Fruit fly (Drosophila melanogaster): ENCODE data around the gene CG13737.

Gene CG13737

dm6 chr3L:13928769-13929594 lies 50.2 kb downstream of the CG13737 start, which contains the start of the genes CG8833 and DCTN1-p150 (continued):
- TF ChIP-seq lilli (GFP tag; optimal IDR thresholded peaks at IDR 0.05) (peak; percentile 74), CG4707 (GFP tag; optimal IDR thresholded peaks at IDR 0.05) (no peak), ara (GFP tag; IDR thresholded peaks at IDR 0.05) (no peak), stwl (tag; optimal IDR thresholded peaks at IDR 0.05) (peak; percentile 44), bcd (GFP tag; optimal IDR thresholded peaks at IDR 0.05) (peak; percentile 30), CG17385 (GFP tag; optimal IDR thresholded peaks at IDR 0.05) (peak; percentile 36), CG17829 (tag; optimal IDR thresholded peaks at IDR 0.05) (peak; percentile 21), danr (GFP tag; IDR thresholded peaks at IDR 0.05) (no peak), CG33557 (GFP tag; optimal IDR thresholded peaks at IDR 0.05) (no peak), CG1529 (GFP tag; optimal IDR thresholded peaks at IDR 0.05) (no peak), Hmx (GFP tag; optimal IDR thresholded peaks at IDR 0.05) (no peak), chm (GFP tag; IDR thresholded peaks at IDR 0.05) (no peak), pum (GFP tag; optimal IDR thresholded peaks at IDR 0.05) (peak; percentile 4), Trl (optimal IDR thresholded peaks at IDR 0.05) (no peak), Trl (GFP tag; optimal IDR thresholded peaks at IDR 0.05) (peak; percentile 10), pfk (GFP tag; optimal IDR thresholded peaks at IDR 0.05) (no peak), inv (GFP tag; IDR thresholded peaks at IDR 0.05; ENCODE audit: partially characterized antibody) (no peak; the same call in 1 of the 2 replicates), Hr39 (optimal IDR thresholded peaks at IDR 0.05) (no peak), CG12391 (tag; optimal IDR thresholded peaks at IDR 0.05) (peak; percentile 70), Sry-β (GFP tag; optimal IDR thresholded peaks at IDR 0.05) (peak; percentile 67), Dbx (GFP tag; IDR thresholded peaks at IDR 0.05) (0 out of 3 replicates have a peak, but pooled peaks have one; percentile 16), CG31441 (GFP tag; IDR thresholded peaks at IDR 0.05) (peak; percentile 85), CG10267 (tag; optimal IDR thresholded peaks at IDR 0.05) (peak; percentile 46), CG18619 (GFP tag; optimal IDR thresholded peaks at IDR 0.05) (peak; percentile 9), CG14965 (GFP tag; optimal IDR thresholded peaks at IDR 0.05; ENCODE audit: borderline replicate concordance) (no peak), gsb-n (tag; optimal IDR thresholded peaks at IDR 0.05) (peak; percentile 14), btn (GFP tag; optimal IDR thresholded peaks at IDR 0.05) (no peak), tap (tag; optimal IDR thresholded peaks at IDR 0.05) (no peak), NC2α (GFP tag; optimal IDR thresholded peaks at IDR 0.05) (no peak), zen2 (GFP tag; IDR thresholded peaks at IDR 0.05; ENCODE audit: partially characterized antibody) (no peak), NC2β (GFP tag; optimal IDR thresholded peaks at IDR 0.05) (no peak), CG12299 (tag; optimal IDR thresholded peaks at IDR 0.05) (no peak), Oli (tag; optimal IDR thresholded peaks at IDR 0.05) (no peak), CG3995 (GFP tag; optimal IDR thresholded peaks at IDR 0.05) (peak; percentile 96), wek (GFP tag; optimal IDR thresholded peaks at IDR 0.05) (no peak), CG9437 (GFP tag; optimal IDR thresholded peaks at IDR 0.05) (peak; percentile 2), Meics (GFP tag; optimal IDR thresholded peaks at IDR 0.05) (peak; percentile 40), CG11247 (GFP tag; IDR thresholded peaks at IDR 0.05) (no peak), Lhr (GFP tag; optimal IDR thresholded peaks at IDR 0.05) (no peak), CG14710 (tag; optimal IDR thresholded peaks at IDR 0.05) (peak; percentile 99), ato (GFP tag; IDR thresholded peaks at IDR 0.05; ENCODE audit: partially characterized antibody) (0 out of 2 replicates have a peak, but pooled peaks have one; percentile 16), CG3838 (GFP tag; optimal IDR thresholded peaks at IDR 0.05) (no peak), Mes4 (GFP tag; optimal IDR thresholded peaks at IDR 0.05) (no peak), Atf6 (GFP tag; IDR thresholded peaks at IDR 0.05) (0 out of 2 replicates have a peak, but pooled peaks have one; percentile 29), CG10321 (GFP tag; IDR thresholded peaks at IDR 0.05) (no peak), CG18764 (GFP tag; optimal IDR thresholded peaks at IDR 0.05) (no peak), gce (GFP tag; IDR thresholded peaks at IDR 0.05) (0 out of 3 replicates have a peak, but pooled peaks have one; percentile 24), Bdp1 (GFP tag; optimal IDR thresholded peaks at IDR 0.05) (no peak), CG4424 (GFP tag; optimal IDR thresholded peaks at IDR 0.05) (peak; percentile 57), CG7271 (tag; optimal IDR thresholded peaks at IDR 0.05) (no peak)
